Worm (Caenorhabditis elegans): ENCODE measurements around the gene klp-7.

DNA sequence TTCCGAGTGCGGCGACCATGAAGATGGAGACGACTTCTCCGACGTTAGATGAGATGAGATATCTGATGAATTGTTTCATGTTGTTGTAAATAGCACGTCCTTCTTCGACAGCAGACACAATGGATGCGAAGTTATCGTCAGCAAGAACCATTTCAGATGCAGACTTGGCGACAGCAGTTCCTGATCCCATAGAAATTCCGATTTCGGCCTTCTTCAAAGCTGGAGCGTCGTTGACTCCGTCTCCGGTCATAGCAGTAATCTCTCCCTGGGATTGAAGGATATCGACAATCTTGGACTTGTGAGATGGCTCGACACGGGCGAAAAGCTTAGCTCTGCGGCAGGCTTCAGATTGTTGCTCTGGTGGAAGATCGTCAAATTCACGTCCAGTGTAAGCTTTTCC, 8.2 kb downstream of the klp-7 start:
- TF ChIP-seq ama-1 (optimal IDR thresholded peaks at IDR 0.05) = no peak
- no peak for TF ChIP-seq flt-1 (GFP tag; IDR thresholded peaks at IDR 0.05)
- TF ChIP-seq F13C5.2 (tag; optimal IDR thresholded peaks at IDR 0.05) = no peak
